Worm (Caenorhabditis elegans): ENCODE data around the gene F46G10.2.

The F46G10.2 gene

ce11 chrX:13358573-13358972 lies 35.8 kb downstream of the F46G10.2 start (continued):
- TF ChIP-seq rbr-2 (tag; optimal IDR thresholded peaks at IDR 0.05) (peak; percentile 49), ceh-20 (GFP tag; IDR thresholded peaks at IDR 0.05) (0 out of 2 replicates have a peak, but pooled peaks have one; percentile 16), aly-2 (tag; optimal IDR thresholded peaks at IDR 0.05) (no peak), mep-1 (tag; optimal IDR thresholded peaks at IDR 0.05) (peak; percentile 75), hlh-30 (tag; optimal IDR thresholded peaks at IDR 0.05; ENCODE audit: insufficient read depth) (peak; percentile 98), F26F4.8 (GFP tag; conservative IDR thresholded peaks at IDR 0.05) (no peak), nhr-76 (tag; optimal IDR thresholded peaks at IDR 0.05) (no peak), vab-7 (GFP tag; IDR thresholded peaks at IDR 0.05) (no peak), zag-1 (tag; optimal IDR thresholded peaks at IDR 0.05) (no peak), lsy-2 (tag; optimal IDR thresholded peaks at IDR 0.05) (peak; percentile 12 to 73), fos-1 (tag; optimal IDR thresholded peaks at IDR 0.05) (peak; percentile 31), ctbp-1 (GFP tag; IDR thresholded peaks at IDR 0.05) (no peak), ZK337.2 (GFP tag; IDR thresholded peaks at IDR 0.05) (no peak), Y5F2A.4 (GFP tag; optimal IDR thresholded peaks at IDR 0.05) (no peak), ZK546.5 (tag; optimal IDR thresholded peaks at IDR 0.05) (no peak), ces-1 (GFP tag; optimal IDR thresholded peaks at IDR 0.05) (no peak), T26A8.4 (GFP tag; IDR thresholded peaks at IDR 0.05) (peak; percentile 68), F37D6.2 (tag; optimal IDR thresholded peaks at IDR 0.05) (no peak), daf-16 (GFP tag; optimal IDR thresholded peaks at IDR 0.05) (peak in 1 of 2 experiments; percentile 40), daf-16 (tag; optimal IDR thresholded peaks at IDR 0.05) (peak; percentile 58), nhr-77 (tag; optimal IDR thresholded peaks at IDR 0.05) (peak; percentile 76), Y75B8A.6 (GFP tag; IDR thresholded peaks at IDR 0.05) (no peak), lim-7 (GFP tag; IDR thresholded peaks at IDR 0.05) (no peak), mxl-3 (GFP tag; optimal IDR thresholded peaks at IDR 0.05) (peak; percentile 100), attf-4 (tag; optimal IDR thresholded peaks at IDR 0.05) (no peak), nhr-6 (tag; optimal IDR thresholded peaks at IDR 0.05) (peak; percentile 78), pha-4 (GFP tag; IDR thresholded peaks at IDR 0.05) (no peak), pha-4 (tag; optimal IDR thresholded peaks at IDR 0.05) (no peak), T20F7.1 (GFP tag; optimal IDR thresholded peaks at IDR 0.05) (no peak), lin-13 (GFP tag; optimal IDR thresholded peaks at IDR 0.05) (no peak), mdt-29 (GFP tag; IDR thresholded peaks at IDR 0.05) (no peak), gei-8 (GFP tag; optimal IDR thresholded peaks at IDR 0.05) (peak; percentile 89), zfp-2 (tag; optimal IDR thresholded peaks at IDR 0.05) (no peak), spr-3 (GFP tag; optimal IDR thresholded peaks at IDR 0.05) (no peak), madf-9 (GFP tag; conservative IDR thresholded peaks at IDR 0.05) (0 out of 2 replicates have a peak, but pooled peaks have one; percentile 34), zip-11 (GFP tag; IDR thresholded peaks at IDR 0.05) (no peak), daf-19 (GFP tag; conservative IDR thresholded peaks at IDR 0.05) (no peak), ztf-11 (tag; optimal IDR thresholded peaks at IDR 0.05) (no peak), madf-5 (GFP tag; IDR thresholded peaks at IDR 0.05) (no peak), cey-2 (tag; optimal IDR thresholded peaks at IDR 0.05; ENCODE audit: borderline replicate concordance, insufficient read depth) (peak; percentile 14), nhr-102 (tag; optimal IDR thresholded peaks at IDR 0.05) (peak; percentile 83), set-16 (GFP tag; IDR thresholded peaks at IDR 0.05) (peak; percentile 21; the same call in 1 of the 2 replicates), ceh-28 (tag; optimal IDR thresholded peaks at IDR 0.05) (no peak), php-3 (GFP tag; IDR thresholded peaks at IDR 0.05) (peak; percentile 45; the same call in 1 of the 2 replicates), nhr-42 (GFP tag; IDR thresholded peaks at IDR 0.05) (peak; percentile 68; the same call in 1 of the 2 replicates), mdl-1 (tag; optimal IDR thresholded peaks at IDR 0.05) (peak; percentile 77 to 94), snpc-1.2 (GFP tag; IDR thresholded peaks at IDR 0.05) (no peak), lin-29 (GFP tag; IDR thresholded peaks at IDR 0.05) (no peak), tag-97 (GFP tag; IDR thresholded peaks at IDR 0.05) (no peak), zfp-3 (GFP tag; conservative IDR thresholded peaks at IDR 0.05) (no peak), ztf-7 (tag; optimal IDR thresholded peaks at IDR 0.05) (peak; percentile 49), tra-1 (GFP tag; IDR thresholded peaks at IDR 0.05) (peak; percentile 94)
